Worm (Caenorhabditis elegans) whole organism, L4/young adult: ENCODE measurements around the gene srd-7.

Source experiments
- W03F9.2 ChIP-seq: fragments of 150-350 bp; optimal IDR thresholded peaks from 2 replicates; lab custom pipeline; 2014; ENCODE audit warnings: missing biosample characterization, missing genetic modification characterization
- him-1 ChIP-seq: sonication (generic microtip); optimal IDR thresholded peaks from 2 replicates; lab custom pipeline; 2016; ENCODE audit warnings: missing genotype, missing genetic modification reagents, missing genetic modification characterization, missing compliant biosample characterization

DNA sequence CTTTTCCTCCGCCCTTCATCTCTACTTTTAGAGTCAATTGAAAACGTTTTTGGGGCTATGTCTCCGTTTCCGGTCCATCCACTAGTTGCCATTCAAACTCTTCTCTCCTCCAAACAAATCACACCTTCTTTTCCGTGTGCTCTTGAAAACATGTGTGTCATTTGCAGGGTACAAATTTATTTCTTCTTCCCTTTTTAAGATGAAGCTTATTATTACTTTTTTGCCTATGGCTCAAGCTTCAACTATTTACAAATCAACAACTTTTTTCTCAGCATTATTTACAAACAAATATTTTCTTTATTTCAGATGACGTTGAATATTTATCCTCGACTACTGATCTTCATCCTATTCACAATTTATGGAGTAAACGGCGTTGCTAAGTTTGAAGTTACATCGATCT is 42.2 kb downstream of the srd-7 start, which contains the start of gene T25B9.3:
- no peak for TF ChIP-seq W03F9.2 (tag; lab: Kevin White, UChicago)
- no peak for TF ChIP-seq him-1
